Worm (Caenorhabditis elegans): ENCODE measurements around the gene C40A11.8.
A peak's percentile ranks its signal among the peaks of the same experiment; 100 is the strongest.
"Not testable (repeated sequence)": the region's sequence is repeated elsewhere in the genome, so short reads cannot be mapped to it uniquely, and the experiment has no call there.

C40A11.8 gene

DNA sequence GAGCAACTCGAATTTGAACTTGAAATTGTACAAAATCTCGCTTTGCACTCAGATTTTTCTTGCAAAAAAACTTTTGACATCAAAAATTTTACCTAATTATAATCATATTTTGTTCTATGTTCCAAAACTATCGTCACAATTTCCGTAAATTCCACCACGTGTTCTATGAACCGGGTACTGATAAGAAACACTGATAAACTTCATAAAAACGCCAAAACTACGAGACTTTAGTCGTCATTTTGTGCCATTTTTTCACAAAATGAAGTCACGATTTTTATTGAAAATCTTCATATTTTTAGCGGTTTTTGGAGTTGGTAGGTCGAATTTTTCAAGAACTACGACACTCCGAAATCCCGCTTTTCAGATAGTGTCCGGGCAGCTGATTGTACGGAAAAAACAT is 26.0 kb upstream of the C40A11.8 start, which contains the start of gene gba-1:
gba-1 (plus strand) TSS at position 54 of the 400 bp plus-strand sequence.
- peak; percentile 54 for TF ChIP-seq elt-2 (tag; optimal IDR thresholded peaks at IDR 0.05)
- no peak for TF ChIP-seq mep-1 (tag; optimal IDR thresholded peaks at IDR 0.05)
- TF ChIP-seq lin-35 (GFP tag; optimal IDR thresholded peaks at IDR 0.05) = peak in 1 of 2 experiments; percentile 18

DNA sequence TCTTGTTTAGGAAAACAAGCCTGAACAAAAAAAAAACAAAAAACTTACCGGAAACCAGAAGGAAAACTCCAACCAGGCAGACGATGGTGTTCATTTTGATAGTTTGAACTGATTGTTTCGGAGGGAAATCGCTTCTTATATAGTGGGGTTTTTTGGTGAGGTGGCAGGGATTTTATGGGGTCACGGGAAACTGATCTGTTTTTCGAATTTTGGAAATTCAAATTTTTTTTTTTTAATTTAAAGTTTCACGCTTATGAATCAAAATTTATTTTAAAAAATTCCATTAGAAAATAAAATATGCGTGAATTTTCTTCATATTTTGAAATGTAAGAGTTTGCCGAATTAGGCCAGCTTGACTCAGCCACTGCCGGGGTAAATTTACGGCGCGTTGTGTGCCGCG is 24.6 kb upstream of the C40A11.8 start, which contains the start of gene C33C12.7:
C33C12.7 (minus strand) TSS at position 101 of the 400 bp plus-strand sequence.
- no peak for TF ChIP-seq dsc-1 (tag; optimal IDR thresholded peaks at IDR 0.05)
- TF ChIP-seq nhr-19 (GFP tag; conservative IDR thresholded peaks at IDR 0.05) = no peak
- TF ChIP-seq fkh-10 (GFP tag; optimal IDR thresholded peaks at IDR 0.05) = no peak
- TF ChIP-seq ces-1 (GFP tag; optimal IDR thresholded peaks at IDR 0.05) = no peak
- no peak for TF ChIP-seq ceh-88 (GFP tag; IDR thresholded peaks at IDR 0.05)
- no peak for TF ChIP-seq skn-1 (tag; optimal IDR thresholded peaks at IDR 0.05)
- TF ChIP-seq nhr-77 (tag; optimal IDR thresholded peaks at IDR 0.05) = no peak
- no peak for TF ChIP-seq unc-86 (tag; optimal IDR thresholded peaks at IDR 0.05)

DNA sequence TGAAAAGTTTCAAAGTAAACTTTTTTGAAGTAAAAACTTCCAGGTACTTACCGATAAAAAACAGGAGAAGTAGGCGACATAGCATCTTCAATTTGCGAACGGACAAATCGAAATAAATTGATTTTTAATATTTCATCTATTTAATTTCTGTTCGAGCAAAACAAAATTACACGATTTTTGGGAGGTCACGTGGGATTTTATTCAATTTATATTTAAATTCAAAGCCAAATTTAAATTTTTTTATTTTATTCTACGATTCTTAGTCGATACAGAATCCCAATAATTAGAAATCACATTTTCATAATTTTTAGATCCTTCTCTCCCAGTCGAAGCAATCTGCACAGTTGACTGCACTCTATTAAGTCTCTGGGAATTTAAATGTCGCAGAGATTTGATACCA is 19.4 kb upstream of the C40A11.8 start, which contains the start of gene C33C12.12:
C33C12.12 (minus strand) TSS at position 101 of the 400 bp plus-strand sequence.
- TF ChIP-seq lsy-2 (tag; optimal IDR thresholded peaks at IDR 0.05) (no peak), lin-35 (GFP tag; optimal IDR thresholded peaks at IDR 0.05) (no peak), unc-86 (tag; optimal IDR thresholded peaks at IDR 0.05) (no peak), isw-1 (GFP tag; IDR thresholded peaks at IDR 0.05) (no peak), vab-15 (tag; optimal IDR thresholded peaks at IDR 0.05) (no peak)

DNA sequence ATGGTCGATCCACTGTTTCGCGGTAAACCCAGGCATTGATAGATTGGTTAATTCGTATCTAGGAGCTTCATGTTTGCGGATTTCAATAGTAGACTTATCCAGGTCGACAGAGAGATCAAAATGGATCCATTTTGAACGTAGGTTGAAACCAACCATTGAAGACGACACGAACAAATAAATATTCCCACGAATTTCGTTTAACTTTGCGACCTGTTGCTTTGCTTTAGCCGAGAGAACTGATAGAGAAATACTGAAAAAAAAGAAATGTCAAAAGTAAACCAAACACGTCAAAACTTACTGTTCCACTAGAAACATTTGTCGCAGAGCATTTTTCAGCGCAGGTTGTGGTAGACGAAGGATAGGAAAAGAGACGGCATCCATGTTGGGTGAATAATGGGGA is 17.6 kb upstream of the C40A11.8 start, which contains the start of gene fbxb-38:
fbxb-38 (minus strand) TSS at position 390 of the 400 bp plus-strand sequence.
- no peak for TF ChIP-seq pag-3 (tag; optimal IDR thresholded peaks at IDR 0.05; ENCODE audit: borderline replicate concordance, insufficient read depth)
- TF ChIP-seq tlp-1 (tag; optimal IDR thresholded peaks at IDR 0.05) = no peak
- no peak for TF ChIP-seq elt-2 (tag; optimal IDR thresholded peaks at IDR 0.05)
- TF ChIP-seq C16A3.4 (tag; optimal IDR thresholded peaks at IDR 0.05) = no peak
- no peak for TF ChIP-seq swsn-7 (tag; optimal IDR thresholded peaks at IDR 0.05)
- no peak for TF ChIP-seq alr-1 (tag; optimal IDR thresholded peaks at IDR 0.05; ENCODE audit: borderline replicate concordance)
- no peak for TF ChIP-seq nhr-85 (tag)
- TF ChIP-seq nhr-71 (tag; optimal IDR thresholded peaks at IDR 0.05) = no peak
- TF ChIP-seq aly-2 (tag; optimal IDR thresholded peaks at IDR 0.05) = no peak
- TF ChIP-seq nhr-84 (tag; optimal IDR thresholded peaks at IDR 0.05) = no peak

DNA sequence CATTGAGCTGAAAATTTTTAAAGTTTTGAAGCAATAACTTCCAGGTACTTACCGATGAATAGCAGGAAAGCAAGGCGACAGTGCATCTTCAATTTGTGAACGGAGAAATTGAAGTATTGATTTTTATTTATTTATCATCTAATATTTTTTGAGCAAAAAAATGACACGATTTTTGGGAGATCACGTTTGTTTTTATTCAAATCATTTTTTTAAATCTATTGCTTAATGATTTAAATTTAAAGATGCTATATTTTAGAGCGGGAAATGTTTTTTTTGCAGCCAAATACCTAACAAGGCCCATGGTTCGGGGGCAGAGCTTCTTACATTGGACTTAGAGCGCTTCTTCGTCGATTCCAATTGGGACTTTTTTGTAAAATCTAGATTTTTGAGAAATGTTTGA is 15.6 kb upstream of the C40A11.8 start, which contains the start of gene C33C12.4:
C33C12.4 (minus strand) TSS at position 101 of the 400 bp plus-strand sequence.
- TF ChIP-seq nhr-90 (tag; optimal IDR thresholded peaks at IDR 0.05; ENCODE audit: poor library complexity) (no peak), fkh-4 (tag; optimal IDR thresholded peaks at IDR 0.05; ENCODE audit: borderline replicate concordance) (no peak), tbx-2 (tag; optimal IDR thresholded peaks at IDR 0.05) (no peak), efl-1 (optimal IDR thresholded peaks at IDR 0.05) (no peak), efl-1 (GFP tag; optimal IDR thresholded peaks at IDR 0.05 in 1 of 2) (no peak), nhr-84 (tag; optimal IDR thresholded peaks at IDR 0.05) (no peak), nhr-71 (tag; optimal IDR thresholded peaks at IDR 0.05) (no peak), unc-30 (tag; optimal IDR thresholded peaks at IDR 0.05) (no peak)

DNA sequence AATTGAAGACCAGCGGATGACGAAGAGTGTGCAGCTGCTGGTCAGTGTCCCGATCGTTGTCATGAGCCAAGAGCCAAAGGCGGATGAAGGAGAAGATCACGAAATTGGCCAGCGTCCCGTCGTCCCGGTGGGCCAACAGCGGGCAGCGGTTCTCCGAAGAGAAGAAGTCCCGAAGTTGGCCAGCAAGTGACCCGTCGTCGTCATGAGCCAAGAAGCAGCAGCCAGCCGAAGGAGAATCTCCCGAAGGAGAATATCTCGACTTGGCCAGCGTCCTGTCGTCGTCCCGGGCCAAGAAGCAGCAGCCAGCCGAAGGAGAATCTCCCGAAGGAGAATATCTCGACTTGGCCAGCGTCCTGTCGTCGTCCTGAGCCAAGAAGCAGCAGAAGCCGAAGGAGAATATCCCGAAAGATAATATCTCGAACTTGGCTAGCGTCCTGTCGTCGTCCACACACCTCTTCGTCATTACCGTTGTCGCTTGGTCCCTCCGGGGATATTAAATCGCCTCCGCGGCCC is 12.7 kb upstream of the C40A11.8 start, which contains the start of gene C33C12.11:
C33C12.11 (minus strand) TSS at position 463 of the 513 bp plus-strand sequence.
- TF ChIP-seq ztf-4 (tag; optimal IDR thresholded peaks at IDR 0.05); pag-3 (tag; optimal IDR thresholded peaks at IDR 0.05; ENCODE audit: borderline replicate concordance, insufficient read depth); pqm-1 (tag; optimal IDR thresholded peaks at IDR 0.05): not testable (repeated sequence)
